Worm (Caenorhabditis elegans) whole organism, young adult: ENCODE results near the gene ugt-55.

Experiments
- F39B2.1 ChIP-seq: fragments of 200-800 bp; sonication (Bioruptor generic); IDR thresholded peaks from 2 replicates; pipeline ENCODE4 v1.3.6; 2022; ENCODE audit warnings: missing genetic modification reagents, missing genetic modification characterization, missing compliant biosample characterization
- ama-1 ChIP-seq, 3 experiments: fragments of 150-350 bp in 1 of 3; sonication (generic microtip) in 2 of 3; optimal IDR thresholded peaks; 2 replicates each; lab custom pipeline; 2014 to 2018; ENCODE audit warnings: missing biosample characterization in 2 of 3, missing genetic modification characterization in 2 of 3, missing genetic modification reagents in 2 of 3
- hsf-1 ChIP-seq: fragments of 200-800 bp; sonication (Bioruptor generic); IDR thresholded peaks from 2 replicates; pipeline ENCODE4 v1.3.6; 2022; ENCODE audit warnings: missing genetic modification reagents, missing genetic modification characterization, missing compliant biosample characterization
- lsy-27 ChIP-seq: sonication (generic microtip); optimal IDR thresholded peaks from 2 replicates; lab custom pipeline; 2017; ENCODE audit warnings: missing genetic modification characterization, mild to moderate bottlenecking, missing compliant biosample characterization, antibody characterized with exemption, missing genotype, borderline replicate concordance; ENCODE audit not compliant: insufficient read depth
- mel-28 ChIP-seq: sonication (generic microtip); optimal IDR thresholded peaks from 2 replicates; lab custom pipeline; 2016; ENCODE audit warnings: borderline replicate concordance, mild to moderate bottlenecking, missing genetic modification characterization, missing compliant biosample characterization
- nhr-80 ChIP-seq: sonication (generic microtip); optimal IDR thresholded peaks from 2 replicates; lab custom pipeline; 2016; ENCODE audit warnings: missing genetic modification characterization, missing compliant biosample characterization
- unc-62 ChIP-seq: fragments of 150-350 bp; optimal IDR thresholded peaks from 2 replicates; lab custom pipeline; 2014; ENCODE audit warnings: missing biosample characterization, missing genetic modification reagents, missing genetic modification characterization

DNA sequence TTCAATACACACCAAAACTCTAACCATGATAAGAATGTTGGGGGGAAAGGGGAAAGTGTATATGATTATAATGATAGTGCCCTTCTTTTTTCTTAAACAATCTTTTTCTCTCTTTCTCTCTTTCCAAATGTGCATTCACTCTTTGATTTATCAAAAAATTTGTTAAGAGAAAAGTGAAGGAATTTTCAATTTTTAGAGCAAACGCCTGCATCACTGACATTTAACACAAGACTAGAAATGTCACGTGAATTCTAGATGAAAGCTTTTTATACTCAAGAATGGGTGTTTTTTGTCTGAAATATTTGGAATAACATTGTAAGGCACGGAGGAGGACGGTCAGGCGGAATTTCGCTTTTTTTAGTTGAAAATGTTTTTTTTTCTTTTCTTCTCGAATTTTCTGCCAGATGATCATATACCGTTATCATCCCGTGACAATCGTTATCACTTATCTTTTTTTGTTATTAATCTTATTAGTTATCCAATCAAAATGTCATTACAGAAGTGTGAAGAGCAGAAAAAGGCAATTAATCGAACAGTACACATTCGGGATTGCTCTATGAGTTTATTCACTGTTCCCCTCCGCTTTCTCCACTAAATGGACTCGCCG, 45.6 kb downstream of the ugt-55 start, which contains the start of the genes frm-7 and F55C5.17:
- TF ChIP-seq unc-62 (GFP tag; lab: Kevin White, UChicago) (no peak), nhr-80 (tag; lab: Kevin White, UChicago) (peak; percentile 58), mel-28 (tag; lab: Kevin White, UChicago) (no peak), lsy-27 (tag; lab: Kevin White, UChicago) (no peak), ama-1 (optimal IDR thresholded peaks at IDR 0.05; lab: Kevin White, UChicago) (no peak), ama-1 (GFP tag; optimal IDR thresholded peaks at IDR 0.05; lab: Kevin White, UChicago) (no peak), F39B2.1 (GFP tag; lab: Robert Waterston, UW) (no peak), hsf-1 (GFP tag; lab: Robert Waterston, UW) (peak; percentile 86)
